Worm (Caenorhabditis elegans): ENCODE results near the gene T06F4.1.

T06F4.1 gene

DNA sequence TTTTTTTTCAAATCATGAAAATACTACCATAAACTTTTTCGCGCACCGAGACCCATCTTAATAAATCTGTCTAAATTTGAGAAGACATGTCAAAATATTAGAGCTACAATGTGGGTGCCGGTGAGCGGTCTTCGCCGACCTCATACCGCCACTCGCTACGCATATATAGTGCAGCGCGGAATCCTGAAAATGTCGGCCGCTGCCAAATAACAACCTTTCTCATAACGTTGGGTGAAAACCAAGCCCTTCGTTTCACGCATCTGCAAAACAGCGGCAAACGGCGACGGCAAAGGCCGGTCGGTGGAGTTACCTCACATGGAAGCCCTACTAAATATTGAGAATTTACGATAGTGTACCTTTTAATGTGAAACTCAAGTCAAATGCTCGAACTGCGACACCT lies 23.9 kb upstream of the T06F4.1 start (continued):
- TF ChIP-seq hmg-20 (GFP tag; IDR thresholded peaks at IDR 0.05) (no peak), lin-26 (GFP tag; IDR thresholded peaks at IDR 0.05) (no peak), athp-1 (tag; optimal IDR thresholded peaks at IDR 0.05) (no peak), F49E8.2 (tag; optimal IDR thresholded peaks at IDR 0.05; ENCODE audit: insufficient read depth) (no peak)

DNA sequence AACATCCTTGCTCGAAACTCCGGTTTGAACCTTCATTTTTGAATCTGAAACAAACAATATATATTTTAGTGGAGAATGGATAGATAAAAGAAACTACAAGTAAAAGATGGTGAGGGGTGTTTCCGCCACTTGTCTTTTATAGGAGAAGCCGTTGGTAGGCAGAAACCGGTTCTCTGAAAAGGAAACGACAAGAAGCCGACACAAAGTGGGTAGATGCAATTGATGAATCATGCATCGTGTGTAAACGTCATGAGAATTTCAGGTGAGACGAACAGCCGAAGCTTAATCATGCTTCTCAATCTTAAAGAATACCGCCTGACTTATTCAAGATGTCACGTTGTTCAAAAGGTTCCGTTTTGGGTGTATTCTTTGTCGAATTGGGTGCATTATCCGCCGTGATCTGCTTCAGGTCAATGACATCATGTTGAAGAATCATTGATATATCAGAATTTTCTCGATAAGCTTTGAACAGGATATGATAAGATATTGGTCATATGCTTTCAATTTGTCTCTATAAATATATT lies 23.0 kb upstream of the T06F4.1 start, which contains the start of gene R02E4.3:
TSS of gene R02E4.3 (minus strand) at position 51 of the 524 bp plus-strand sequence.
- no peak for TF ChIP-seq B0019.2 (GFP tag; conservative IDR thresholded peaks at IDR 0.05)
- TF ChIP-seq ztf-3 (GFP tag; optimal IDR thresholded peaks at IDR 0.05) = no peak
- no peak for TF ChIP-seq egrh-3 (GFP tag; IDR thresholded peaks at IDR 0.05)
- TF ChIP-seq B0336.3 (GFP tag; IDR thresholded peaks at IDR 0.05) = no peak
- no peak for TF ChIP-seq let-607 (tag; optimal IDR thresholded peaks at IDR 0.05)
- no peak for TF ChIP-seq Y67H2A.10 (GFP tag; conservative IDR thresholded peaks at IDR 0.05)
- no peak for TF ChIP-seq egl-18 (GFP tag; IDR thresholded peaks at IDR 0.05)
- TF ChIP-seq lin-40 (tag; optimal IDR thresholded peaks at IDR 0.05) = no peak
- TF ChIP-seq nhr-179 (tag; optimal IDR thresholded peaks at IDR 0.05) = no peak
- no peak for TF ChIP-seq pbrm-1 (GFP tag; IDR thresholded peaks at IDR 0.05)
- TF ChIP-seq Y53G8AR.9 (GFP tag; conservative IDR thresholded peaks at IDR 0.05) = no peak
- no peak for TF ChIP-seq F55B11.4 (tag; optimal IDR thresholded peaks at IDR 0.05; ENCODE audit: borderline replicate concordance, insufficient read depth)
- no peak for TF ChIP-seq gei-17 (GFP tag; optimal IDR thresholded peaks at IDR 0.05)
- no peak for TF ChIP-seq ceh-27 (GFP tag; optimal IDR thresholded peaks at IDR 0.05)

DNA sequence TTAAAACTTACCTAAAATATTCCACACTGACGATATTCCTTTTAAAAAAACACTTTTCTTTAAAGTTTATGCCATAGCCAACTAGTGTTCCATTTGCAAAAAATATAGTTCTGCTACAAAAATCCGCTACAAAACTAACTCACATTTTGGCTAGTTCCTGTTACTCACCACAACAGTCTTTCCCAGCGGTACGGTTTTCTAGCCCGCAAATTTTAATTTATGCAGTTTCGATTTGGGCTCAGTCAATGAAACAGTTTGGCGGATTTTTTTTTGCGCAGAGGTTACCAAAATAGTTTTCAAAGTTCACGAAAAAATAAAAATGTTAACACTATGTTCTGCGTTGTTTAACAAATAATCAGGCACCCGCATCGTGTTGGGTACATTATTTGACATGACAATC lies 22.0 kb upstream of the T06F4.1 start:
- no peak for TF ChIP-seq F37B4.10 (GFP tag; IDR thresholded peaks at IDR 0.05)
- no peak for TF ChIP-seq hlh-26 (GFP tag; conservative IDR thresholded peaks at IDR 0.05)
- TF ChIP-seq lin-35 (GFP tag; optimal IDR thresholded peaks at IDR 0.05) = no peak
- no peak for TF ChIP-seq tbx-9 (tag; optimal IDR thresholded peaks at IDR 0.05; ENCODE audit: borderline replicate concordance)
- TF ChIP-seq Y56A3A.18 (GFP tag; IDR thresholded peaks at IDR 0.05) = no peak

DNA sequence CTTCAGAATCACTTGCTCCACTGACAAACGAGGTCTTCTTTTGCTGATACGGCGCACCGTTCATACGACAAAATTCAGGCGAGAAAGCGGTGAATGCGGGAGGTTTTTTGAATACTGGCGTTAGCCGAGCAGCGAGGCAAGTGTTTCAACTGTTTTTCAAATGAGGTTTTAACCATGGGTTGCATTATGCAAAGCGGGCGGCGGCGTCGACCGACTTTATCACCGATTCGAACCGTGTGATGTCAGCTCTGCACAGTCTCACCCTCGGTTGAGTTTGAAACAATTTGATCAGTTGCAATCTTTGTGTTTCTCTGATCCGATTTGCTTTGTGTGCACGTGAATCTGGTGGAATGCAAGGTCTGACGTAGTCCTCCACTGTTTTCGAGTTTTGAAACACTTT lies 21.3 kb upstream of the T06F4.1 start, which contains the start of gene clh-4:
TSS of gene clh-4 (minus strand) at position 101 of the 400 bp plus-strand sequence.
- no peak for TF ChIP-seq nhr-80 (tag; optimal IDR thresholded peaks at IDR 0.05)
- no peak for TF ChIP-seq ceh-58 (GFP tag; IDR thresholded peaks at IDR 0.05)
- TF ChIP-seq hlh-26 (GFP tag; conservative IDR thresholded peaks at IDR 0.05) = no peak

DNA sequence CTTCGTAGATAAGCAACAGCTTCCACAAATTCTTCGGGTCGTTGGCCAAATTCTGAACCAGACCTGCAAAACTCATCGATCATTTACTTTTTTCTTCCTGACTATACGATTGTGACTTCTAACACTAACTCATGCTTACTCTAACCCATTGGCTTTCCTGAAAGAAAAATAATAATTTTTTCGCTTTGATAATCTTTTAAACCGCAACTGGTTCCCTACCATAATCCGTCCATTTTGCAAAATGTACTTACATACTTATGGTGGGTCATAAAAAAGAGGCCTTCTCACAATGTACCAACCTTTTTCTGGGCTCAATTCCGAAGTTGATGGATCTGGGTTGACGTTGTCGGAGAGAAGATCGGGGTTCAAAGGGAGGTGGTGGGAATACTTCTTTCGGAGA lies 15.8 kb upstream of the T06F4.1 start:
- TF ChIP-seq let-607 (tag; optimal IDR thresholded peaks at IDR 0.05) = no peak
- no peak for TF ChIP-seq xnd-1 (tag; optimal IDR thresholded peaks at IDR 0.05)
- TF ChIP-seq nhr-27 (tag; optimal IDR thresholded peaks at IDR 0.05) = no peak
- TF ChIP-seq him-1 (tag; optimal IDR thresholded peaks at IDR 0.05) = no peak
- no peak for TF ChIP-seq lin-35 (GFP tag; optimal IDR thresholded peaks at IDR 0.05)
- no peak for TF ChIP-seq mes-4 (tag; optimal IDR thresholded peaks at IDR 0.05)
- no peak for TF ChIP-seq ama-1 (optimal IDR thresholded peaks at IDR 0.05)
- no peak for TF ChIP-seq ama-1 (GFP tag; optimal IDR thresholded peaks at IDR 0.05)
- TF ChIP-seq Y95B8A.8 (GFP tag; IDR thresholded peaks at IDR 0.05) = no peak
- TF ChIP-seq nhr-80 (tag; optimal IDR thresholded peaks at IDR 0.05) = no peak
- TF ChIP-seq ekl-4 (GFP tag; IDR thresholded peaks at IDR 0.05) = no peak
- no peak for TF ChIP-seq egl-18 (GFP tag; IDR thresholded peaks at IDR 0.05)
